Worm (Caenorhabditis elegans) whole organism, L4 larva: ENCODE data around the gene Y32B12A.5.
A peak's percentile ranks its signal among the peaks of the same experiment; 100 is the strongest.

Experiments used
- D1046.2 ChIP-seq: fragments of 200-800 bp; sonication (Bioruptor generic); IDR thresholded peaks from 2 replicates; pipeline ENCODE4 v1.3.6; 2022; ENCODE audit warnings: missing genetic modification characterization, missing compliant biosample characterization
- F37D6.2 ChIP-seq: sonication (generic microtip); optimal IDR thresholded peaks from 2 replicates; lab custom pipeline; 2016; ENCODE audit warnings: mild to moderate bottlenecking, missing genetic modification characterization, missing compliant biosample characterization
- F49E8.2 ChIP-seq: sonication (generic microtip); optimal IDR thresholded peaks from 2 replicates; lab custom pipeline; 2016; ENCODE audit warnings: missing compliant biosample characterization, mild to moderate bottlenecking, missing genetic modification characterization, borderline replicate concordance
- Y105C5A.15 ChIP-seq: fragments of 200-800 bp; sonication (Bioruptor generic); IDR thresholded peaks from 2 replicates; pipeline ENCODE4 v1.3.6; 2022; ENCODE audit warnings: missing genetic modification characterization, missing compliant biosample characterization
- Y75B8A.6 ChIP-seq: fragments of 200-800 bp; sonication (Bioruptor generic); IDR thresholded peaks from 2 replicates; pipeline ENCODE4 v1.3.6; 2022; ENCODE audit warnings: missing genetic modification reagents, missing genetic modification characterization, missing compliant biosample characterization
- ZK337.2 ChIP-seq: fragments of 200-800 bp; sonication (Bioruptor generic); IDR thresholded peaks from 2 replicates; pipeline ENCODE4 v1.3.6; 2022; ENCODE audit warnings: missing genetic modification reagents, missing genetic modification characterization, missing compliant biosample characterization
- aha-1 ChIP-seq: fragments of 150-350 bp; peaks from one replicate; lab custom pipeline; 2014; ENCODE audit warnings: missing biosample characterization, missing genetic modification characterization
- ceh-62 ChIP-seq: sonication (generic microtip); optimal IDR thresholded peaks from 2 replicates; lab custom pipeline; 2017; ENCODE audit warnings: missing biosample characterization, missing genetic modification characterization
- daf-16 ChIP-seq, 3 experiments: sonication (generic microtip); optimal IDR thresholded peaks; 2 replicates each; lab custom pipeline; 2016 to 2017; ENCODE audit warnings: missing genetic modification characterization in 3 of 3, missing genetic modification reagents in 3 of 3, mild to moderate bottlenecking in 2 of 3, missing compliant biosample characterization in 2 of 3, missing biosample characterization in 1 of 3, moderate library complexity in 1 of 3
- daf-19 ChIP-seq: fragments of 200-800 bp; sonication (Bioruptor generic); conservative IDR thresholded peaks from 2 replicates; pipeline ENCODE4 v1.3.6; 2022; ENCODE audit warnings: missing genetic modification characterization, missing compliant biosample characterization
- daf-8 ChIP-seq: fragments of 200-800 bp; sonication (Bioruptor generic); IDR thresholded peaks from 2 replicates; pipeline ENCODE4 v1.3.6; 2022; ENCODE audit warnings: missing genetic modification characterization, missing compliant biosample characterization
- dmd-6 ChIP-seq: fragments of 200-800 bp; sonication (Bioruptor generic); IDR thresholded peaks from 2 replicates; pipeline ENCODE4 v1.3.6; 2022; ENCODE audit warnings: missing genetic modification reagents, missing genetic modification characterization, missing compliant biosample characterization
- duxl-1 ChIP-seq: sonication (generic microtip); optimal IDR thresholded peaks from 2 replicates; lab custom pipeline; 2016; ENCODE audit warnings: mild to moderate bottlenecking, missing genetic modification characterization, moderate library complexity, missing compliant biosample characterization; ENCODE audit not compliant: poor library complexity
- egl-27 ChIP-seq: sonication (generic microtip); optimal IDR thresholded peaks from 3 replicates; lab custom pipeline; 2017; ENCODE audit warnings: missing biosample characterization, missing genetic modification reagents, missing genetic modification characterization
- fkh-10 ChIP-seq: fragments of 150-350 bp; optimal IDR thresholded peaks from 2 replicates; lab custom pipeline; 2014; ENCODE audit warnings: missing biosample characterization, missing genetic modification reagents, missing genetic modification characterization
- hlh-30 ChIP-seq: sonication (generic microtip); optimal IDR thresholded peaks from 2 replicates; lab custom pipeline; 2017; ENCODE audit warnings: antibody characterized with exemption, mild to moderate bottlenecking, missing genetic modification characterization, missing compliant biosample characterization; ENCODE audit not compliant: insufficient read depth
- hmg-1.1 ChIP-seq: fragments of 200-800 bp; sonication (Bioruptor generic); IDR thresholded peaks from 2 replicates; pipeline ENCODE4 v1.3.6; 2022; ENCODE audit warnings: missing genetic modification reagents, missing genetic modification characterization, missing compliant biosample characterization
- lim-7 ChIP-seq: fragments of 200-800 bp; sonication (Bioruptor generic); IDR thresholded peaks from 2 replicates; pipeline ENCODE4 v1.3.6; 2022; ENCODE audit warnings: missing genetic modification characterization, missing compliant biosample characterization
- lin-29 ChIP-seq: fragments of 200-800 bp; sonication (Bioruptor generic); IDR thresholded peaks from 2 replicates; pipeline ENCODE4 v1.3.6; 2022; ENCODE audit warnings: missing genetic modification reagents, missing genetic modification characterization, missing compliant biosample characterization
- lir-3 ChIP-seq: sonication (generic microtip); optimal IDR thresholded peaks from 2 replicates; lab custom pipeline; 2016; ENCODE audit warnings: mild to moderate bottlenecking, missing genetic modification characterization, missing compliant biosample characterization
- lsy-2 ChIP-seq, 2 experiments: fragments of 150-350 bp in 1 of 2; sonication (generic microtip) in 1 of 2; optimal IDR thresholded peaks; 2 replicates each; lab custom pipeline; 2014 to 2017; ENCODE audit warnings: missing biosample characterization in 2 of 2, missing genetic modification characterization in 2 of 2
- madf-5 ChIP-seq, 2 experiments: fragments of 200-800 bp; sonication (Bioruptor generic); IDR thresholded peaks; 2 replicates each; pipeline ENCODE4 v1.3.6; 2022; ENCODE audit warnings: missing compliant biosample characterization in 2 of 2, missing genetic modification characterization in 2 of 2
- mep-1 ChIP-seq: fragments of 150-350 bp; sonication (generic microtip); optimal IDR thresholded peaks from 3 replicates; lab custom pipeline; 2014; ENCODE audit warnings: missing biosample characterization, missing genetic modification characterization
- nhr-102 ChIP-seq: sonication (generic microtip); optimal IDR thresholded peaks from 2 replicates; lab custom pipeline; 2016; ENCODE audit warnings: mild to moderate bottlenecking, missing genetic modification characterization, moderate library complexity, missing compliant biosample characterization
- nhr-41 ChIP-seq: fragments of 200-800 bp; sonication (Bioruptor generic); IDR thresholded peaks from 2 replicates; pipeline ENCODE4 v1.3.6; 2022; ENCODE audit warnings: missing genetic modification reagents, missing genetic modification characterization, missing compliant biosample characterization
- php-3 ChIP-seq: fragments of 200-800 bp; sonication (Bioruptor generic); IDR thresholded peaks from 2 replicates; pipeline ENCODE4 v1.3.6; 2022; ENCODE audit warnings: missing genetic modification reagents, missing genetic modification characterization, missing compliant biosample characterization
- saeg-2 ChIP-seq: fragments of 200-800 bp; sonication (Bioruptor generic); IDR thresholded peaks from 2 replicates; pipeline ENCODE4 v1.3.6; 2022; ENCODE audit warnings: missing genetic modification reagents, missing genetic modification characterization, missing compliant biosample characterization
- snpc-4 ChIP-seq: fragments of 150-350 bp; optimal IDR thresholded peaks from 2 replicates; lab custom pipeline; 2014; ENCODE audit warnings: missing biosample characterization, missing genetic modification characterization
- spr-3 ChIP-seq: fragments of 200-800 bp; sonication (Bioruptor generic); optimal IDR thresholded peaks from 2 replicates; lab custom pipeline; 2018; ENCODE audit warnings: mild to moderate bottlenecking, missing genetic modification characterization, missing compliant biosample characterization
- unc-62 ChIP-seq, 3 experiments: fragments of 150-350 bp in 1 of 3; sonication (generic microtip); optimal IDR thresholded peaks in 2 of 3; peaks in 1 of 3; 1 replicate in 1 of 3; 2 replicates in 2 of 3; lab custom pipeline; 2014 to 2017; ENCODE audit warnings: missing biosample characterization in 3 of 3, missing genetic modification characterization in 3 of 3, missing genetic modification reagents in 3 of 3, missing genotype in 1 of 3
- zip-2 ChIP-seq: fragments of 150-350 bp; optimal IDR thresholded peaks from 2 replicates; lab custom pipeline; 2014; ENCODE audit warnings: missing biosample characterization, missing genetic modification characterization
- ztf-11 ChIP-seq: fragments of 150-350 bp; optimal IDR thresholded peaks from 2 replicates; lab custom pipeline; 2014; ENCODE audit warnings: missing biosample characterization, missing genetic modification characterization
- ztf-7 ChIP-seq: fragments of 150-350 bp; optimal IDR thresholded peaks from 2 replicates; lab custom pipeline; 2014; ENCODE audit warnings: missing biosample characterization, missing genetic modification characterization

Gene Y32B12A.5

DNA sequence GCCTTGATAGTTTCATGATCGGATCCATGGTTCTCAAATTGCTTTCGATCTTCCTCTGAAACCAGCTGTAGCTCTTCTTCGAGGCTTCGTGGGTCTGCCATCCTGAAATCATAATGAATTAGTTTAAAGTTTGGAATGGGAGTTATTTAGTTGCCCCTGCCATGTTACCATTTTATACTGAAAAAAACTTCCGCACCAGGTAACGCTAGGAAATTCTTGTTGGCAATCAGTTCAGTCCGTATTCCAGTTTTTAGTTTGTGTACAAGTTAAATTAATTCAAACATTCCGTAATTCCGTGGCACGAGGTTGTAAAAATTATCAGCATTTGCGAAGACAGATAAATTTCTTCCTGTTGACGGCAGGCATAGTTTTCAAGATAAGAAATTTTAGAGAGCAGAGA lies at the start of gene Y32B12A.5:
Y32B12A.5 (minus strand) TSS at position 101 of the 400 bp plus-strand sequence.
- TF ChIP-seq dmd-6 (GFP tag; lab: Robert Waterston, UW), result peak; percentile 18; the same call in 1 of the 2 replicates
- TF ChIP-seq nhr-102 (tag; lab: Kevin White, UChicago), result no peak
- no peak for TF ChIP-seq F49E8.2

DNA sequence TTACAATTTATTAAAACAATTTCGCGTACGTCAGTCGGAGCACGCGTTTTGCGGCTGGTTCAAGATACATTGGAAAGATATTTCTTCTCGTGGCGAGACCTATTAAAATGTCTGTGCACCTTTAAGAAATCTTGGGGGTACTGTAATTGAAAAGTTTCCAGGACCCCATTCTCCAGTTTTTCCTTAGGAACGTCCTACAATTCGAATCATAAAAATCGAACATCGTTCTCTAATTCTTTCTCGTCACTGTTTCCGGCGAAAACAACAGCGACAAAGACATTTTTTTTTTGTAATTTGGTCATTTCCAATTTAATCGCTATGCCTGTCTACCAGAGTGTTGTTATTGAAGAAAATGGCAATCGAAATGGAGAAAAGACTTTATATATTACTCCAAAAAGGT lies 49.3 kb upstream of the Y32B12A.5 start, which contains the start of gene Y32B12B.1:
Y32B12B.1 (plus strand) TSS at position 301 of the 400 bp plus-strand sequence.
- TF ChIP-seq ZK337.2 (GFP tag; lab: Robert Waterston, UW) (no peak), ztf-11 (tag; lab: Kevin White, UChicago) (no peak), lsy-2 (tag; optimal IDR thresholded peaks at IDR 0.05; lab: Kevin White, UChicago) (no peak), lir-3 (tag; lab: Kevin White, UChicago) (no peak), Y105C5A.15 (no peak), nhr-41 (GFP tag; lab: Robert Waterston, UW) (no peak)

DNA sequence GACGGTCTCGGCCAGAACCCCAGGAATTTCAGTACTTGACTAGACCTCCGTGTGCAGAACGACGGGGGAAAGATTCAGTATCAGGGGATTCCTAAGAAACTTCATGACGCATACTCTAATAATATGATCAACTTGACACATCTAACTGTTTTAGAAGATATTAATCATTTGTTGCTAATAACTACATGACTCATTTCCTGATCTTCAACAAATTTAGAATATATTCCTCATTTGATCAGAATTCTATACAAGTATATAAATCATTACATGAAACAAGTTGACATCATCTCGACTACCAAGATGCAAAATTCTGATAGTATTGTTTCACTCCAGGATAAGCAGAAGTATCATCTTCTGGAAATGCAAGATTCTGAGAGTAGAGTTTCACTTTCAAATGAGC lies 47.8 kb upstream of the Y32B12A.5 start, which contains the start of gene Y32B12B.8:
Y32B12B.8 (plus strand) TSS at position 301 of the 400 bp plus-strand sequence.
- TF ChIP-seq D1046.2, result no peak
- TF ChIP-seq fkh-10, result no peak
- TF ChIP-seq lin-29, result no peak
- no peak for TF ChIP-seq mep-1 (tag; lab: Kevin White, UChicago)
- TF ChIP-seq madf-5 (GFP tag; IDR thresholded peaks at IDR 0.05; lab: Robert Waterston, UW), result no peak

DNA sequence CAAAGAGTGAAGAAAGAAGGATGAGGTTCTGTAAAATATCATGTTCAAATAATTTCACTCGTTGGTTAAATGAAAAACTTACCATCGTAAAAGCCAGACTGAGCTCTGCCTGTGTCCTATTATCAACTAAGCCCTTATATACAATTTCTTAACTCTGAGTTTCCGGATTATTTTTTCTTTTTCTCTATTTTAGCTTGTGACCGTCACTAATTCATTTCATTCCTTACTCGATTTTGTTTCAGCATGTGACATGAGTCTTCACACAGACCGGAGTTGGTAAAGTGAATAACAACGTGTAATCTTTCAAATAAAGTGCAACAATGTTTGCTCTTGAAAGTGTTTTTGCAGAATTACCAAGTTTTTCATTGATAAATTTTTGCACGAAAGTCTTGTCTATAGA lies 46.6 kb upstream of the Y32B12A.5 start, which contains the start of gene cpr-2:
cpr-2 (minus strand) TSS at position 101 of the 400 bp plus-strand sequence.
- TF ChIP-seq zip-2 (tag; lab: Kevin White, UChicago) (no peak), spr-3 (no peak), egl-27 (tag; lab: Kevin White, UChicago) (no peak), snpc-4 (tag; lab: Kevin White, UChicago) (no peak), php-3 (no peak), F37D6.2 (tag; lab: Kevin White, UChicago) (no peak), ztf-7 (tag; lab: Kevin White, UChicago) (no peak), daf-19 (no peak), hmg-1.1 (GFP tag; lab: Robert Waterston, UW) (no peak), lim-7 (GFP tag; lab: Robert Waterston, UW) (no peak), hlh-30 (tag; lab: Kevin White, UChicago) (no peak), Y75B8A.6 (no peak), daf-8 (GFP tag; lab: Robert Waterston, UW) (no peak), lin-29 (no peak), Y105C5A.15 (no peak), madf-5 (GFP tag; IDR thresholded peaks at IDR 0.05; lab: Robert Waterston, UW) (no peak), daf-16 (GFP tag; optimal IDR thresholded peaks at IDR 0.05; lab: Kevin White, UChicago) (no peak), daf-16 (tag; optimal IDR thresholded peaks at IDR 0.05; lab: Kevin White, UChicago) (no peak), aha-1 (tag; lab: Kevin White, UChicago) (no peak)

DNA sequence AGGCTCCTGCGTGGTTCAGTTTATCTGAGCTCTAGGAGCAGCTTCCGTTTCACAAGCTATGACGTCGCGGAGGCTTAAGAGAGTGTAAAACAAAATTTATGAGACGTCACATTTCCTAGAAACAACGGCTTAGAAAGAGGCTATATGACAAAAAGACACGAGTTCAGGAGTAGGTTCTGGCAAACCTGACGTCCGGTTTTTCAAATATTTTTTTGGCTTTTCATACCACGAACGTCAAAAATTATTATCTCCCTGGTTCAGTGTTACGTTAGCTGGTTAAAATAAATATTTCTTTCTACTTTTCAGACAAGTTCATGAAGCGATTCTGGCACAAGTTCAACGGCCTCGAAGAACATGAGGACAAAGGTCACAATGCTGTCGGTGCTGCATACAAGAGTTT lies 40.4 kb upstream of the Y32B12A.5 start, which contains the start of gene F36D3.16:
F36D3.16 (plus strand) TSS at position 301 of the 400 bp plus-strand sequence.
- TF ChIP-seq lir-3 (tag; lab: Kevin White, UChicago) (no peak), saeg-2 (GFP tag; lab: Robert Waterston, UW) (no peak), duxl-1 (tag; lab: Kevin White, UChicago) (no peak), ztf-11 (tag; lab: Kevin White, UChicago) (no peak)

DNA sequence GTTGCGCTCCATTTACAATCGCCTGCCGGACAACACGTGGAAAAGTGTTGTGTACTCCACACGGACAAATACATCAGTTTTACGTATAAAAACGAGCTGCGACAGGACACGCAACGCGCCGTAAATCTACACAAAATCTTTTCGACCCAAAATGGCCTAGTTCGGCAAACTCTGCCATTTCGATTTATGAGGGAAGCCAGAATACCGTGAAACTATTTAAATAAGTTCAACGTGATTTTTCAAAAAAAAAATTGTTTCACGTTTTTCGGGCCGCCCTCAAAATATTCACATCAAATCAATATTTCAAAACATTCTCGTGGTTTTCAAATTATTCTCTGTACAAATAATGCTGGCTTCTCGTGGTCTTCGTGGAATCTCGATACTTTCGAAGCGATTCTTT lies 39.5 kb upstream of the Y32B12A.5 start, which contains the start of gene F36D3.8:
F36D3.8 (plus strand) TSS at position 301 of the 400 bp plus-strand sequence.
- no peak for TF ChIP-seq ceh-62 (tag; lab: Kevin White, UChicago)
- no peak for TF ChIP-seq unc-62 (GFP tag; optimal IDR thresholded peaks at IDR 0.05 in 1 of 2; lab: Kevin White, UChicago)
- no peak for TF ChIP-seq unc-62 (tag; optimal IDR thresholded peaks at IDR 0.05; lab: Kevin White, UChicago)
- TF ChIP-seq ZK337.2 (GFP tag; lab: Robert Waterston, UW), result 0 out of 2 replicates have a peak, but pooled peaks have one; percentile 8
